Worm (Caenorhabditis elegans): ENCODE results near the gene mrpl-21.

The mrpl-21 gene

ce11 chrIII:4243461-4243860 lies at the start of gene mrpl-21:
Gene mrpl-21, minus strand, starts transcription at chrIII:4243561.
- TF ChIP-seq him-1 (tag; optimal IDR thresholded peaks at IDR 0.05) (no peak), W03F9.2 (tag; optimal IDR thresholded peaks at IDR 0.05) (no peak), dao-5 (tag; optimal IDR thresholded peaks at IDR 0.05) (no peak)

- no peak for TF ChIP-seq him-1 (tag; optimal IDR thresholded peaks at IDR 0.05)
- no peak for TF ChIP-seq dao-5 (tag; optimal IDR thresholded peaks at IDR 0.05)
- no peak for TF ChIP-seq W03F9.2 (tag; optimal IDR thresholded peaks at IDR 0.05)
These were observed 49.7 kb upstream of the mrpl-21 start, which contains the start of gene R10E4.6 for ce11 chrIII:4293108-4293507. Gene R10E4.6, plus strand, starts transcription at chrIII:4293408.

- TF ChIP-seq dao-5 (tag; optimal IDR thresholded peaks at IDR 0.05), result no peak
- TF ChIP-seq W03F9.2 (tag; optimal IDR thresholded peaks at IDR 0.05), result peak; percentile 69
These were observed 47.9 kb upstream of the mrpl-21 start, which contains the start of gene mcm-5 for ce11 chrIII:4291216-4291691. Gene mcm-5, minus strand, starts transcription at chrIII:4291266.

DNA sequence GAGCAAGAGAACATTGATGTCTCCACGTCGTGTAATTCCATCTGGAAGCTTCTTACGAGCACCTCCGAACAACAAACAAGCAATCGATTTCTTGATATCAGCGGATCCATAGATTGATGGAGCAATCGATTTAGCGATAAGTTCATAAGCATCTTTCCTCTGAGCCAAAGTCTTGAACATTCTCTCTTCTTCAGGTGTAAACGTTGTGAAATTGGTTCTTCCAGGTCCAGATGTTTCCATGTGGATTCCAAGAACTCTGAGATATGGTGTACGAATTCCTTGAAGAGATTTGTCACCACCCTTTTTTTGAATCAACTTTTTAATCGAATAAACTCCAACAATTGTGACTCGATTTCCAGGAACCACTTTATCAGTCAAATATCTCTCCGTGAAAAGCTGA lies 46.6 kb upstream of the mrpl-21 start:
- TF ChIP-seq dao-5 (tag; optimal IDR thresholded peaks at IDR 0.05) (no peak), him-1 (tag; optimal IDR thresholded peaks at IDR 0.05) (no peak), W03F9.2 (tag; optimal IDR thresholded peaks at IDR 0.05) (no peak)

DNA sequence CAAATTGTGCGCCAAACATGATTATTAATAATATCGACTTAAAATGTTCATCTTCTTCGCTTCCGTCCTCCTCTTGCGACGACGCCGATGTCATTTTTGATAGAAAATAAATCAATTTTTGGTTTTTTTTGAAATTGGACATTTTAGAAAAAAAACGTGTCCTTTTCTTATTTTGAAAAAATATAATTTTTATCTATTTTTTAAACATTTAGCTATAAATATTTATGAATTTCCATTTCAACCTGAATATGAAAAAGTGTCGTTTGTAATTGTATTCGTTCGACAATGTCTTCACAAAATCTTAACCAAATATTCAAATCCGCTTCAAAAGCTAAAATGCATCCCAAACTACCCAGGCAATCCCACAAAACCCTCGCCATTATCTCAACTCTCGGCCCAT lies 44.0 kb upstream of the mrpl-21 start, which contains the start of gene R10E4.3:
TSS of gene R10E4.3 (minus strand) at position 101 of the 400 bp plus-strand sequence.
- TF ChIP-seq dao-5 (tag; optimal IDR thresholded peaks at IDR 0.05), result no peak
- TF ChIP-seq him-1 (tag; optimal IDR thresholded peaks at IDR 0.05), result no peak
- TF ChIP-seq W03F9.2 (tag; optimal IDR thresholded peaks at IDR 0.05), result no peak

DNA sequence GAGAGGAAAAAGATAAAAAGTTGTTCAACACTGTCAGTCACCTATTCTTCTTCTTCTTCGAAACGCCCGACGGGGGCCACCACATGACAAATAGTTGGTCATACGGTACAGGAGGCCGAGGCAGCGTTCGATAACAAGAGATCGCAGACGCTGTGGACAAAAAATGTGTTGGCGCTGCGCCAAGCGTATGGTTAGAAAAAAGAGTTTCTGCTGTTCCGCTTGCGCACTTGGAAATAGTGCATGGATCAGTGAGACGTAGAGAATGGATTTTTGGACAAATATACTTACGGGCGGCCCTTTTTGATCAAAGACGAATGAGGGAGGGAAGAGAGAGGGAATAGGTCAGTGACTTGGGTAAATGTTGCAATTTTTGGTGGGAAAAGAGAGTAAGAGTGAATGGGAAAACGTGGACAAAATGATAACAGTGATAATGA lies 41.4 kb upstream of the mrpl-21 start:
- TF ChIP-seq him-1 (tag; optimal IDR thresholded peaks at IDR 0.05), result no peak
- peak; percentile 50 for TF ChIP-seq W03F9.2 (tag; optimal IDR thresholded peaks at IDR 0.05)
- TF ChIP-seq dao-5 (tag; optimal IDR thresholded peaks at IDR 0.05), result no peak

DNA sequence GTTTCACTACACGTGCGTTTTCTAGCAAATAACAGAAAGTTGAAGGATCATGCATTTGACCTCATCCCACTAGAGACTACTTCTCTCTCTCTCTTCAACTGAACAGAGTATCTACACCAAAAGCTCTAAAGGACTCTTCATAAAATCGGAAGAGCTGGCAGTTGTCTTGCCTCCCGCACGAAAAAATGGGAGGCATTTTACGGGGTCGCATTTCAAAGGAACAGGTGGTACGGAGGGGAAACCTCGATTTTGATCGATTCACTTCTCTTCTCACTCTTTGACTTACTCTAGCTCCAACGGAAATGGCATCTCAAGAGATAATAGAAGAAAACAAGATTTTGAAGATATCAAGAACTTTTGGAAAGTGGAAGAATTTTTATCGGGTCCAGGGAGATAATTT lies 39.8 kb upstream of the mrpl-21 start:
- TF ChIP-seq him-1 (tag; optimal IDR thresholded peaks at IDR 0.05), result no peak
- no peak for TF ChIP-seq dao-5 (tag; optimal IDR thresholded peaks at IDR 0.05)
- TF ChIP-seq W03F9.2 (tag; optimal IDR thresholded peaks at IDR 0.05), result no peak

ce11 chrIII:4281955-4282618 lies 38.7 kb upstream of the mrpl-21 start:
- TF ChIP-seq him-1 (tag; optimal IDR thresholded peaks at IDR 0.05) (peak; percentile 97), dao-5 (tag; optimal IDR thresholded peaks at IDR 0.05) (peak; percentile 89), W03F9.2 (tag; optimal IDR thresholded peaks at IDR 0.05) (peak; percentile 89)

ce11 chrIII:4280215-4281173 lies 37.1 kb upstream of the mrpl-21 start, which contains the start of gene sup-26:
Gene sup-26, minus strand, starts transcription at chrIII:4280224.
- TF ChIP-seq him-1 (tag; optimal IDR thresholded peaks at IDR 0.05) (no peak), dao-5 (tag; optimal IDR thresholded peaks at IDR 0.05) (no peak), W03F9.2 (tag; optimal IDR thresholded peaks at IDR 0.05) (no peak)

DNA sequence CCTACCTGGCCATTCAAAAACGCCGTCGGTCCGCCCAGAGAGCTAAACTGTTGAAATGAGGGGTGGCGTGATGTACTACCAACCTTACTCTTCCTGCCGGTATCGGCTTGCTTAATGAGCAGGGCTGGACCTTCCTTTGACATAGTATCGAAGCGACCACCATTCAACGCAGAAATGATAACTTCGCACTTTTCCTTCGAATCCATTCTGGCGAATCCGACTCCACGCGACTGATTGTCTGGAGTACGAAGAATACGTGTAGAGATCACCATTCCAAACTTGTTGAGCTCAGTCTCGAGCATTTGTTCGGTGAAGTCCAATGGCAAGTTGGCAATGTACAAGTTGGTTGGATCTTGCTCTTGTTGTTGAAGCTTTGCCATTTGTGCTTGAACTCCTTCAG lies 34.8 kb upstream of the mrpl-21 start:
- no peak for TF ChIP-seq dao-5 (tag; optimal IDR thresholded peaks at IDR 0.05)

- TF ChIP-seq dao-5 (tag; optimal IDR thresholded peaks at IDR 0.05) (no peak), him-1 (tag; optimal IDR thresholded peaks at IDR 0.05) (no peak), W03F9.2 (tag; optimal IDR thresholded peaks at IDR 0.05) (no peak)
These were observed 34.4 kb upstream of the mrpl-21 start for ce11 chrIII:4277762-4278161.

- TF ChIP-seq W03F9.2 (tag; optimal IDR thresholded peaks at IDR 0.05) (no peak), him-1 (tag; optimal IDR thresholded peaks at IDR 0.05) (no peak), dao-5 (tag; optimal IDR thresholded peaks at IDR 0.05) (no peak)
These were observed 32.9 kb upstream of the mrpl-21 start for ce11 chrIII:4276277-4276676.

DNA sequence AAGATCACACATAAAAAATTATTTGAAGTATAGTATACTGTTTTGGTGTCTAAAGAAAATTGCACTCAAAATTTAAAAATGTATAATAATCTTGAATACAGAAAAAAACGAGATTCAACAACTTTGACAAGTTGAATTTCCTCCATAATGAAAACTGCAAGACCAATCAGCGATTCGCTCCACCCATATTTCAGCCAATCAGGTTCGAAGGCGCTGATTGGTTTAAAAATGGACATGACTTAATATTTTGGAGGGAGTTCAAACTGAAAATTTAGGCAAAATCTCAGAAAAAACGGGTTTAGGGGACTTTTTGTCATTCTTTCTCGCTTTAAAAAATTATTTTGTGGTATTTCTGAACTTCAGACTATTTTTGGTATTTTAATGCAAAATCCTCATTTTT lies 32.3 kb upstream of the mrpl-21 start:
- TF ChIP-seq W03F9.2 (tag; optimal IDR thresholded peaks at IDR 0.05) (no peak), him-1 (tag; optimal IDR thresholded peaks at IDR 0.05) (no peak), dao-5 (tag; optimal IDR thresholded peaks at IDR 0.05) (no peak)

ce11 chrIII:4274524-4274923 lies 31.2 kb upstream of the mrpl-21 start:
- no peak for TF ChIP-seq W03F9.2 (tag; optimal IDR thresholded peaks at IDR 0.05)
- TF ChIP-seq him-1 (tag; optimal IDR thresholded peaks at IDR 0.05), result no peak
- no peak for TF ChIP-seq dao-5 (tag; optimal IDR thresholded peaks at IDR 0.05)

Data from whole organism, L4/young adult.